Fruit fly (Drosophila melanogaster): ENCODE measurements around the gene CG9705.

CG9705 gene

DNA sequence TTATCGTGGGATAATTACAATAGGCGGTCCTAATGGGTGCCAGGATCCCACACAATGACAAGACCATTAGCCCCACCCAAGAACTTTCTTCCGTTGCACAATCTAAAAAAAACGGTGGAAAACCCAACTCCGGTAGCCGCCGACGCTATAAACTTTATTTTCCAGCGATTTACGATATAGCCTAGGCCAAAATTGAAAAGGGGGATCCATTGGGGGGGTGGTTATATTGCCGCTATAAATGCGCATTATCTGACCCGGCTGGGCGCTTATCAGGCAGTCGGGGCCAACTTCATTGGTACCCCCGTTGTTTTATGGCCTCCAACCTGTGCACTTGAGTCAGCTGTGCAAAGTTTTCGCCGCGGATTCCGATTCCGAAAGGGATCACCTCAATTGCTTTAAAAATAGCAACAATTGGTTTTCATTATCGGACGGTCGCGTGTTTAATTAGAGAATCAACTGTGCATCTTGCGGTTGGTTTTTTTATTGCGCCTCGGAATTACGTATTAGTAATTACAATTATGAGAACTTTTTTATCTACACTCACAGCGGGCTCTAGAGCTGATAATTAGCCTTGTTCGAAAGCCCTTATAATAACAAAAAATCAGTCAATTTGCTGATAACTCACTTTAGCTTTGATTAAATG, 23.9 kb downstream of the CG9705 start (continued):
- peak; percentile 30; the same call in 1 of the 2 replicates for TF ChIP-seq Xrp1 (GFP tag; IDR thresholded peaks at IDR 0.05)
- no peak for TF ChIP-seq hbn (GFP tag; IDR thresholded peaks at IDR 0.05; ENCODE audit: partially characterized antibody)
- TF ChIP-seq pum (GFP tag; optimal IDR thresholded peaks at IDR 0.05), result no peak
- peak in 1 of 2 experiments; percentile 60 for TF ChIP-seq Hr51 (GFP tag; optimal IDR thresholded peaks at IDR 0.05)
- TF ChIP-seq Rfx (GFP tag; IDR thresholded peaks at IDR 0.05), result peak; percentile 51; the same call in 1 of the 2 replicates
- TF ChIP-seq CG10979 (tag; optimal IDR thresholded peaks at IDR 0.05), result peak; percentile 38
- peak; percentile 67 for TF ChIP-seq ATbp (GFP tag; optimal IDR thresholded peaks at IDR 0.05)
- peak; percentile 84 for TF ChIP-seq mirr (GFP tag; optimal IDR thresholded peaks at IDR 0.05)
- TF ChIP-seq CG10147 (GFP tag; optimal IDR thresholded peaks at IDR 0.05), result no peak
- no peak for TF ChIP-seq danr (GFP tag; IDR thresholded peaks at IDR 0.05)
- no peak for TF ChIP-seq eve (GFP tag; optimal IDR thresholded peaks at IDR 0.05)
- TF ChIP-seq Usf (GFP tag; optimal IDR thresholded peaks at IDR 0.05), result no peak
- TF ChIP-seq Fer2 (tag; optimal IDR thresholded peaks at IDR 0.05), result peak; percentile 44
- peak; percentile 46 for TF ChIP-seq kah (GFP tag; optimal IDR thresholded peaks at IDR 0.05)
- TF ChIP-seq Meics (GFP tag; optimal IDR thresholded peaks at IDR 0.05), result peak; percentile 2
- TF ChIP-seq wdn (GFP tag; IDR thresholded peaks at IDR 0.05), result no peak
- peak; percentile 10 for TF ChIP-seq CG9817 (tag; optimal IDR thresholded peaks at IDR 0.05)
- TF ChIP-seq vvl (GFP tag; IDR thresholded peaks at IDR 0.05), result peak; percentile 29; the same call in 1 of the 2 replicates
- TF ChIP-seq Pdp1 (GFP tag; optimal IDR thresholded peaks at IDR 0.05), result peak in 1 of 2 experiments; percentile 54
- peak; percentile 60 for TF ChIP-seq sqz (GFP tag; optimal IDR thresholded peaks at IDR 0.05)
- TF ChIP-seq CG12769 (tag; optimal IDR thresholded peaks at IDR 0.05), result peak; percentile 19
- TF ChIP-seq caup (GFP tag; optimal IDR thresholded peaks at IDR 0.05; ENCODE audit: severe bottlenecking), result peak; percentile 65
- TF ChIP-seq CG15479 (GFP tag; optimal IDR thresholded peaks at IDR 0.05), result no peak
- TF ChIP-seq PHDP (tag; optimal IDR thresholded peaks at IDR 0.05), result peak; percentile 46
- TF ChIP-seq CG8290 (GFP tag; optimal IDR thresholded peaks at IDR 0.05), result no peak
- peak in 1 of 2 experiments; percentile 55 for TF ChIP-seq CG8290 (tag; optimal IDR thresholded peaks at IDR 0.05)
- TF ChIP-seq gsb (GFP tag; IDR thresholded peaks at IDR 0.05), result peak; percentile 38; the same call in 1 of the 2 replicates
- TF ChIP-seq CG8765 (GFP tag; IDR thresholded peaks at IDR 0.05), result no peak
- TF ChIP-seq scrt (GFP tag; optimal IDR thresholded peaks at IDR 0.05), result peak; percentile 5
- peak; percentile 36 for TF ChIP-seq HmgZ (tag; optimal IDR thresholded peaks at IDR 0.05)
- peak; percentile 66; the same call in 1 of the 2 replicates for TF ChIP-seq sens-2 (GFP tag; IDR thresholded peaks at IDR 0.05)
- TF ChIP-seq exex (tag; optimal IDR thresholded peaks at IDR 0.05), result peak; percentile 87
- 0 out of 2 replicates have a peak, but pooled peaks have one; percentile 29 for TF ChIP-seq CG14441 (GFP tag; IDR thresholded peaks at IDR 0.05)
- TF ChIP-seq ase (GFP tag; IDR thresholded peaks at IDR 0.05), result no peak
- peak in 1 of 2 experiments; percentile 59 for TF ChIP-seq Eip74EF (GFP tag; optimal IDR thresholded peaks at IDR 0.05)
- no peak for TF ChIP-seq toy (GFP tag; IDR thresholded peaks at IDR 0.05)
- 0 out of 2 replicates have a peak, but pooled peaks have one; percentile 28 for TF ChIP-seq CG11247 (GFP tag; IDR thresholded peaks at IDR 0.05)
- no peak for TF ChIP-seq tio (GFP tag; optimal IDR thresholded peaks at IDR 0.05)
- TF ChIP-seq CG6813 (GFP tag; optimal IDR thresholded peaks at IDR 0.05), result peak; percentile 45
- peak; percentile 55 for TF ChIP-seq gro (GFP tag; optimal IDR thresholded peaks at IDR 0.05)
- no peak for TF ChIP-seq Lpt (GFP tag; optimal IDR thresholded peaks at IDR 0.05)
- no peak for TF ChIP-seq klu (GFP tag; IDR thresholded peaks at IDR 0.05)
- peak; percentile 59 for TF ChIP-seq cad (GFP tag; optimal IDR thresholded peaks at IDR 0.05)
- peak; percentile 24 for TF ChIP-seq btn (GFP tag; optimal IDR thresholded peaks at IDR 0.05)
- no peak for TF ChIP-seq CG7556 (GFP tag; optimal IDR thresholded peaks at IDR 0.05)
- TF ChIP-seq Ets65A (GFP tag), result peak; percentile 62
- TF ChIP-seq CG32532 (GFP tag; IDR thresholded peaks at IDR 0.05), result peak; percentile 45; the same call in 1 of the 2 replicates
- TF ChIP-seq Sox102F (GFP tag; optimal IDR thresholded peaks at IDR 0.05), result no peak
- TF ChIP-seq Dll (GFP tag; IDR thresholded peaks at IDR 0.05; ENCODE audit: partially characterized antibody), result no peak

Measured in whole organism, embryonic.